Fruit fly (Drosophila melanogaster) whole organism, embryonic: ENCODE measurements around the gene fit.
A peak's percentile ranks its signal among the peaks of the same experiment; 100 is the strongest.

Experiments
- Bgb ChIP-seq: fragments of 200-800 bp; sonication (Bioruptor generic); IDR thresholded peaks from 2 replicates; pipeline ENCODE4 v1.3.6; 2022; ENCODE audit warnings: missing biosample characterization, missing genetic modification characterization; ENCODE audit not compliant: partially characterized antibody
- CG10267 ChIP-seq: fragments of 200-800 bp; sonication (Bioruptor generic); optimal IDR thresholded peaks from 2 replicates; lab custom pipeline; 2018; ENCODE audit warnings: missing biosample characterization, mild to moderate bottlenecking, missing genetic modification characterization, moderate library complexity
- CG11695 ChIP-seq: fragments of 200-800 bp; sonication (Bioruptor generic); IDR thresholded peaks from 3 replicates; pipeline ENCODE4 v1.3.6; 2022; ENCODE audit warnings: missing biosample characterization, missing genetic modification characterization
- CG12104 ChIP-seq: fragments of 200-800 bp; sonication (Bioruptor generic); optimal IDR thresholded peaks from 3 replicates; lab custom pipeline; 2016; ENCODE audit warnings: missing biosample characterization, missing genetic modification characterization
- CG12744 ChIP-seq: fragments of 200-800 bp; sonication (Bioruptor generic); optimal IDR thresholded peaks from 2 replicates; lab custom pipeline; 2016; ENCODE audit warnings: missing biosample characterization, missing genetic modification characterization
- CG13624 ChIP-seq: fragments of 200-800 bp; sonication (Bioruptor generic); optimal IDR thresholded peaks from 2 replicates; lab custom pipeline; 2016; ENCODE audit warnings: missing biosample characterization, missing genetic modification characterization
- CG13775 ChIP-seq: fragments of 200-800 bp; sonication (Bioruptor generic); optimal IDR thresholded peaks from 3 replicates; lab custom pipeline; 2017; ENCODE audit warnings: missing biosample characterization, mild to moderate bottlenecking, missing genetic modification characterization
- CG14441 ChIP-seq: fragments of 200-800 bp; sonication (Bioruptor generic); IDR thresholded peaks from 2 replicates; pipeline ENCODE4 v1.3.6; 2022; ENCODE audit warnings: missing biosample characterization, missing genetic modification characterization
- CG15514 ChIP-seq: fragments of 200-800 bp; sonication (Bioruptor generic); optimal IDR thresholded peaks from 3 replicates; lab custom pipeline; 2017; ENCODE audit warnings: missing biosample characterization, missing genetic modification characterization, mild to moderate bottlenecking, moderate library complexity, missing genetic modification reagents
- CG16779 ChIP-seq: fragments of 200-800 bp; sonication (Bioruptor generic); IDR thresholded peaks from 2 replicates; pipeline ENCODE4 v1.3.6; 2022; ENCODE audit warnings: missing biosample characterization, missing genetic modification characterization
- CG17359 ChIP-seq: fragments of 200-800 bp; sonication (Bioruptor generic); optimal IDR thresholded peaks from 3 replicates; lab custom pipeline; 2018; ENCODE audit warnings: missing biosample characterization, mild to moderate bottlenecking, missing genetic modification characterization, moderate library complexity
- CG3847 ChIP-seq: fragments of 200-800 bp; sonication (Bioruptor generic); IDR thresholded peaks from 2 replicates; pipeline ENCODE4 v1.3.6; 2022; ENCODE audit warnings: missing biosample characterization, missing genetic modification characterization
- CG3995 ChIP-seq: fragments of 200-800 bp; sonication (Bioruptor generic); optimal IDR thresholded peaks from 3 replicates; lab custom pipeline; 2016; ENCODE audit warnings: missing biosample characterization, missing genetic modification characterization
- CG4282 ChIP-seq: fragments of 200-800 bp; sonication (Bioruptor generic); optimal IDR thresholded peaks from 2 replicates; lab custom pipeline; 2016; ENCODE audit warnings: missing biosample characterization, missing genetic modification characterization
- CG6175 ChIP-seq: fragments of 200-800 bp; sonication (Bioruptor generic); IDR thresholded peaks from 3 replicates; pipeline ENCODE4 v1.3.6; 2022; ENCODE audit warnings: missing biosample characterization, missing genetic modification characterization
- CG6791 ChIP-seq: fragments of 200-800 bp; sonication (Bioruptor generic); IDR thresholded peaks from 3 replicates; pipeline ENCODE4 v1.3.6; 2022; ENCODE audit warnings: missing biosample characterization, missing genetic modification characterization; ENCODE audit not compliant: partially characterized antibody
- CG8290 ChIP-seq, 3 experiments: fragments of 200-800 bp; sonication (Bioruptor generic); optimal IDR thresholded peaks; 2 replicates each; lab custom pipeline; 2016 to 2019; ENCODE audit warnings: missing biosample characterization in 3 of 3, missing genetic modification characterization in 3 of 3, mild to moderate bottlenecking in 2 of 3, moderate library complexity in 1 of 3
- CG8765 ChIP-seq: fragments of 200-800 bp; sonication (Bioruptor generic); IDR thresholded peaks from 2 replicates; pipeline ENCODE4 v1.3.6; 2022; ENCODE audit warnings: missing biosample characterization, missing genetic modification characterization
- CoRest ChIP-seq: fragments of 200-800 bp; sonication (Bioruptor generic); optimal IDR thresholded peaks from 3 replicates; lab custom pipeline; 2018; ENCODE audit warnings: missing biosample characterization, mild to moderate bottlenecking, missing genetic modification characterization, moderate library complexity
- Doc3 ChIP-seq: fragments of 200-800 bp; sonication (Bioruptor generic); IDR thresholded peaks from 3 replicates; pipeline ENCODE4 v1.3.6; 2022; ENCODE audit warnings: missing biosample characterization, missing genetic modification characterization; ENCODE audit not compliant: partially characterized antibody
- Ets97D ChIP-seq: fragments of 200-800 bp; sonication (Bioruptor generic); optimal IDR thresholded peaks from 3 replicates; lab custom pipeline; 2016; ENCODE audit warnings: missing biosample characterization, missing genetic modification characterization
- HLH54F ChIP-seq: fragments of 200-800 bp; sonication (Bioruptor generic); optimal IDR thresholded peaks from 3 replicates; lab custom pipeline; 2016; ENCODE audit warnings: missing biosample characterization, missing genetic modification characterization
- HLHmδ ChIP-seq: fragments of 200-800 bp; sonication (Bioruptor generic); optimal IDR thresholded peaks from 2 replicates; lab custom pipeline; 2018; ENCODE audit warnings: missing biosample characterization, mild to moderate bottlenecking, missing genetic modification characterization, moderate library complexity
- Hsf ChIP-seq: fragments of 200-800 bp; sonication (Bioruptor generic); optimal IDR thresholded peaks from 3 replicates; lab custom pipeline; 2016; ENCODE audit warnings: missing biosample characterization, missing genetic modification characterization
- Kr ChIP-seq: fragments of 200-800 bp; sonication (Bioruptor generic); optimal IDR thresholded peaks from 2 replicates; lab custom pipeline; 2017; ENCODE audit warnings: missing biosample characterization, mild to moderate bottlenecking, missing genetic modification characterization
- NC2α ChIP-seq: fragments of 200-800 bp; sonication (Bioruptor generic); optimal IDR thresholded peaks from 2 replicates; lab custom pipeline; 2016; ENCODE audit warnings: missing biosample characterization, missing genetic modification characterization
- Neu2 ChIP-seq: fragments of 200-800 bp; sonication (Bioruptor generic); optimal IDR thresholded peaks from 3 replicates; lab custom pipeline; 2016; ENCODE audit warnings: missing biosample characterization, missing genetic modification characterization, borderline replicate concordance
- Poxn ChIP-seq: fragments of 200-800 bp; sonication (Bioruptor generic); IDR thresholded peaks from 2 replicates; pipeline ENCODE4 v1.3.6; 2022; ENCODE audit warnings: missing biosample characterization, missing genetic modification characterization
- Sox100B ChIP-seq: fragments of 200-800 bp; sonication (Bioruptor generic); optimal IDR thresholded peaks from 3 replicates; lab custom pipeline; 2018; ENCODE audit warnings: missing biosample characterization, mild to moderate bottlenecking, missing genetic modification characterization
- Stat92E ChIP-seq, 3 experiments: fragments of >200 bp in 2 of 3; fragments of 200-800 bp in 1 of 3; sonication (Bioruptor generic) in 1 of 3; optimal IDR thresholded peaks; 2 replicates each; lab custom pipeline; 2017 to 2019; ENCODE audit warnings: missing biosample characterization in 3 of 3, missing genetic modification characterization in 3 of 3, mild to moderate bottlenecking in 1 of 3, moderate library complexity in 1 of 3
- bigmax ChIP-seq: fragments of 200-800 bp; sonication (Bioruptor generic); optimal IDR thresholded peaks from 2 replicates; lab custom pipeline; 2018; ENCODE audit warnings: missing biosample characterization, mild to moderate bottlenecking, missing genetic modification characterization
- cg ChIP-seq: fragments of 200-800 bp; sonication (Bioruptor generic); optimal IDR thresholded peaks from 3 replicates; lab custom pipeline; 2019; ENCODE audit warnings: missing biosample characterization, mild to moderate bottlenecking, missing genetic modification characterization, moderate library complexity
- dmrt99B ChIP-seq: fragments of 200-800 bp; sonication (Bioruptor generic); optimal IDR thresholded peaks from 2 replicates; lab custom pipeline; 2018; ENCODE audit warnings: missing biosample characterization, mild to moderate bottlenecking, missing genetic modification characterization, moderate library complexity
- fru ChIP-seq: fragments of >200 bp; optimal IDR thresholded peaks from 2 replicates; lab custom pipeline; 2017
- lbe ChIP-seq: fragments of 200-800 bp; sonication (Bioruptor generic); optimal IDR thresholded peaks from 2 replicates; lab custom pipeline; 2016; ENCODE audit warnings: missing biosample characterization, mild to moderate bottlenecking, missing genetic modification characterization
- lilli ChIP-seq: fragments of 200-800 bp; sonication (Bioruptor generic); optimal IDR thresholded peaks from 3 replicates; lab custom pipeline; 2016; ENCODE audit warnings: missing biosample characterization, missing genetic modification characterization
- mam ChIP-seq: fragments of 200-800 bp; sonication (Bioruptor generic); optimal IDR thresholded peaks from 3 replicates; lab custom pipeline; 2016; ENCODE audit warnings: missing biosample characterization, missing genetic modification characterization
- mld ChIP-seq: fragments of 200-800 bp; sonication (Bioruptor generic); IDR thresholded peaks from 3 replicates; pipeline ENCODE4 v1.3.6; 2022; ENCODE audit warnings: missing biosample characterization, missing genetic modification characterization; ENCODE audit not compliant: partially characterized antibody
- nau ChIP-seq: fragments of 200-800 bp; sonication (Bioruptor generic); optimal IDR thresholded peaks from 3 replicates; lab custom pipeline; 2017; ENCODE audit warnings: missing biosample characterization, mild to moderate bottlenecking, missing genetic modification characterization, missing genetic modification reagents
- oc ChIP-seq: fragments of 200-800 bp; sonication (Bioruptor generic); optimal IDR thresholded peaks from 2 replicates; lab custom pipeline; 2018; ENCODE audit warnings: missing biosample characterization, mild to moderate bottlenecking, missing genetic modification characterization, moderate library complexity
- otp ChIP-seq: fragments of 200-800 bp; sonication (Bioruptor generic); IDR thresholded peaks from 3 replicates; pipeline ENCODE4, ENCODE4 v1.3.6; 2022; ENCODE audit warnings: missing biosample characterization, missing genetic modification characterization
- peb ChIP-seq: fragments of 200-800 bp; sonication (Bioruptor generic); IDR thresholded peaks from 2 replicates; pipeline ENCODE4 v1.3.6; 2022; ENCODE audit warnings: missing biosample characterization, missing genetic modification characterization
- pho ChIP-seq: fragments of 200-800 bp; sonication (Bioruptor generic); optimal IDR thresholded peaks from 2 replicates; lab custom pipeline; 2016; ENCODE audit warnings: missing biosample characterization, missing genetic modification characterization
- pros ChIP-seq: fragments of 200-800 bp; sonication (Bioruptor generic); optimal IDR thresholded peaks from 3 replicates; lab custom pipeline; 2019; ENCODE audit warnings: missing biosample characterization, mild to moderate bottlenecking, missing genetic modification characterization, moderate library complexity
- ranshi ChIP-seq: fragments of 200-800 bp; sonication (Bioruptor generic); IDR thresholded peaks from 2 replicates; pipeline ENCODE4 v1.3.6; 2022; ENCODE audit warnings: missing biosample characterization, missing genetic modification characterization
- sna ChIP-seq: fragments of 200-800 bp; sonication (Bioruptor generic); IDR thresholded peaks from 2 replicates; pipeline ENCODE4 v1.3.6; 2022; ENCODE audit warnings: missing biosample characterization, missing genetic modification characterization; ENCODE audit not compliant: partially characterized antibody
- toy ChIP-seq: fragments of 200-800 bp; sonication (Bioruptor generic); IDR thresholded peaks from 2 replicates; pipeline ENCODE4 v1.3.6; 2022; ENCODE audit warnings: missing biosample characterization, missing genetic modification characterization
- unpg ChIP-seq: fragments of 200-800 bp; sonication (Bioruptor generic); optimal IDR thresholded peaks from 3 replicates; lab custom pipeline; 2018; ENCODE audit warnings: missing biosample characterization, mild to moderate bottlenecking, missing genetic modification characterization, moderate library complexity
- vfl ChIP-seq: fragments of 200-800 bp; sonication (Bioruptor generic); optimal IDR thresholded peaks from 2 replicates; lab custom pipeline; 2016; ENCODE audit warnings: missing biosample characterization, missing genetic modification characterization
- yki ChIP-seq: fragments of >200 bp; optimal IDR thresholded peaks from 3 replicates; lab custom pipeline; 2018
- zen2 ChIP-seq: fragments of 200-800 bp; sonication (Bioruptor generic); IDR thresholded peaks from 3 replicates; pipeline ENCODE4 v1.3.6; 2022; ENCODE audit warnings: missing biosample characterization, missing genetic modification characterization; ENCODE audit not compliant: partially characterized antibody

Gene fit

dm6 chr3R:21838505-21838956 lies 45.7 kb downstream of the fit start (continued):
- TF ChIP-seq CG12744 (GFP tag; lab: Kevin White, UChicago) (no peak), Bgb (no peak), CG3847 (GFP tag; lab: Robert Waterston, UW) (no peak), peb (no peak), Doc3 (no peak), vfl (GFP tag; lab: Kevin White, UChicago) (no peak), CG14441 (GFP tag; lab: Robert Waterston, UW) (no peak), CG3995 (GFP tag; lab: Kevin White, UChicago) (no peak), lilli (GFP tag; lab: Kevin White, UChicago) (peak; percentile 19), CoRest (peak; percentile 58), Neu2 (GFP tag; lab: Kevin White, UChicago) (no peak), CG17359 (tag; lab: Kevin White, UChicago) (no peak), CG16779 (no peak), CG13624 (GFP tag; lab: Kevin White, UChicago) (no peak), CG6791 (GFP tag; lab: Robert Waterston, UW) (no peak), sna (GFP tag; lab: Robert Waterston, UW) (no peak), toy (GFP tag; lab: Robert Waterston, UW) (no peak), otp (no peak), CG8290 (GFP tag; optimal IDR thresholded peaks at IDR 0.05; lab: Kevin White, UChicago) (no peak), CG8290 (tag; optimal IDR thresholded peaks at IDR 0.05; lab: Kevin White, UChicago) (peak in 1 of 2 experiments; percentile 6), Stat92E (GFP tag; optimal IDR thresholded peaks at IDR 0.05; lab: Kevin White, UChicago) (no peak), pho (GFP tag; lab: Kevin White, UChicago) (no peak), Kr (GFP tag; lab: Kevin White, UChicago) (no peak), Sox100B (GFP tag; lab: Kevin White, UChicago) (peak; percentile 43), HLH54F (GFP tag; lab: Kevin White, UChicago) (no peak), CG13775 (GFP tag; lab: Kevin White, UChicago) (no peak), CG4282 (GFP tag; lab: Kevin White, UChicago) (no peak), mld (GFP tag; lab: Robert Waterston, UW) (no peak), Poxn (GFP tag; lab: Robert Waterston, UW) (no peak), zen2 (GFP tag; lab: Robert Waterston, UW) (no peak), nau (peak; percentile 13), CG10267 (no peak), CG6175 (GFP tag; lab: Robert Waterston, UW) (no peak), CG11695 (GFP tag; lab: Robert Waterston, UW) (no peak), fru (lab: Kevin White, UChicago) (no peak), CG12104 (GFP tag; lab: Kevin White, UChicago) (no peak), unpg (GFP tag; lab: Kevin White, UChicago) (peak; percentile 7), pros (GFP tag; lab: Kevin White, UChicago) (no peak), CG8765 (GFP tag; lab: Robert Waterston, UW) (no peak), bigmax (GFP tag; lab: Kevin White, UChicago) (no peak), lbe (GFP tag; lab: Kevin White, UChicago) (peak; percentile 24), dmrt99B (tag; lab: Kevin White, UChicago) (peak; percentile 59), oc (tag; lab: Kevin White, UChicago) (no peak), cg (GFP tag; lab: Kevin White, UChicago) (no peak), CG15514 (GFP tag; lab: Kevin White, UChicago) (no peak), Ets97D (no peak), NC2α (no peak), yki (lab: Kevin White, UChicago) (no peak), mam (GFP tag; lab: Kevin White, UChicago) (no peak), ranshi (GFP tag; lab: Robert Waterston, UW) (0 out of 2 replicates have a peak, but pooled peaks have one; percentile 11), Hsf (GFP tag; lab: Kevin White, UChicago) (peak; percentile 11), HLHmδ (GFP tag; lab: Kevin White, UChicago) (no peak)
